Worm (Caenorhabditis elegans) whole organism, L4 larva: ENCODE data around the gene Y39A1A.20.
A peak's percentile ranks its signal among the peaks of the same experiment; 100 is the strongest.

Experiments
- F37D6.2 ChIP-seq: sonication (generic microtip); optimal IDR thresholded peaks from 2 replicates; lab custom pipeline; 2016; ENCODE audit warnings: mild to moderate bottlenecking, missing genetic modification characterization, missing compliant biosample characterization
- F49E8.2 ChIP-seq: sonication (generic microtip); optimal IDR thresholded peaks from 2 replicates; lab custom pipeline; 2016; ENCODE audit warnings: missing compliant biosample characterization, mild to moderate bottlenecking, missing genetic modification characterization, borderline replicate concordance
- Y105C5A.15 ChIP-seq: fragments of 200-800 bp; sonication (Bioruptor generic); IDR thresholded peaks from 2 replicates; pipeline ENCODE4 v1.3.6; 2022; ENCODE audit warnings: missing genetic modification characterization, missing compliant biosample characterization
- ZK337.2 ChIP-seq: fragments of 200-800 bp; sonication (Bioruptor generic); IDR thresholded peaks from 2 replicates; pipeline ENCODE4 v1.3.6; 2022; ENCODE audit warnings: missing genetic modification reagents, missing genetic modification characterization, missing compliant biosample characterization
- ZK546.5 ChIP-seq, 2 experiments: sonication (generic microtip); optimal IDR thresholded peaks; 2 replicates each; lab custom pipeline; 2017; ENCODE audit warnings: missing biosample characterization in 2 of 2, missing genetic modification characterization in 2 of 2
- aly-2 ChIP-seq: sonication (generic microtip); optimal IDR thresholded peaks from 2 replicates; lab custom pipeline; 2018; ENCODE audit warnings: missing biosample characterization, missing genetic modification characterization
- ama-1 ChIP-seq: fragments of 150-350 bp; optimal IDR thresholded peaks from 2 replicates; lab custom pipeline; 2014; ENCODE audit warnings: inconsistent platforms, mixed read lengths
- arid-1 ChIP-seq: fragments of 200-800 bp; sonication (Bioruptor generic); conservative IDR thresholded peaks from 2 replicates; pipeline ENCODE4 v1.3.6; 2022; ENCODE audit warnings: missing genetic modification reagents, missing genetic modification characterization, missing compliant biosample characterization
- attf-4 ChIP-seq: sonication (generic microtip); optimal IDR thresholded peaks from 3 replicates; lab custom pipeline; 2017; ENCODE audit warnings: missing biosample characterization, missing genetic modification characterization
- ceh-20 ChIP-seq: fragments of 200-800 bp; sonication (Bioruptor generic); IDR thresholded peaks from 2 replicates; pipeline ENCODE4 v1.3.6; 2022; ENCODE audit warnings: missing genetic modification reagents, missing genetic modification characterization, missing compliant biosample characterization
- ceh-32 ChIP-seq: sonication (generic microtip); optimal IDR thresholded peaks from 2 replicates; lab custom pipeline; 2016; ENCODE audit warnings: mild to moderate bottlenecking, missing genetic modification characterization, missing compliant biosample characterization; ENCODE audit not compliant: poor library complexity
- ceh-82 ChIP-seq: sonication (generic microtip); optimal IDR thresholded peaks from 2 replicates; lab custom pipeline; 2017; ENCODE audit warnings: missing biosample characterization, missing genetic modification characterization
- ces-1 ChIP-seq: fragments of 150-350 bp; sonication (generic microtip); optimal IDR thresholded peaks from 4 replicates; lab custom pipeline; 2014; ENCODE audit warnings: missing biosample characterization, missing genetic modification reagents, missing genetic modification characterization
- ctbp-1 ChIP-seq: fragments of 200-800 bp; sonication (Bioruptor generic); IDR thresholded peaks from 2 replicates; pipeline ENCODE4 v1.3.6; 2022; ENCODE audit warnings: missing genetic modification reagents, missing genetic modification characterization, missing compliant biosample characterization
- daf-12 ChIP-seq: fragments of 150-350 bp; optimal IDR thresholded peaks from 2 replicates; lab custom pipeline; 2014; ENCODE audit warnings: missing biosample characterization, missing genetic modification reagents, missing genetic modification characterization
- dmd-6 ChIP-seq: fragments of 200-800 bp; sonication (Bioruptor generic); IDR thresholded peaks from 2 replicates; pipeline ENCODE4 v1.3.6; 2022; ENCODE audit warnings: missing genetic modification reagents, missing genetic modification characterization, missing compliant biosample characterization
- dmd-8 ChIP-seq: fragments of 200-800 bp; sonication (Bioruptor generic); IDR thresholded peaks from 2 replicates; pipeline ENCODE4 v1.3.6; 2022; ENCODE audit warnings: missing genetic modification characterization, missing compliant biosample characterization
- dmd-9 ChIP-seq: fragments of 200-800 bp; sonication (Bioruptor generic); IDR thresholded peaks from 2 replicates; pipeline ENCODE4 v1.3.6; 2022; ENCODE audit warnings: missing genetic modification reagents, missing genetic modification characterization, missing compliant biosample characterization
- duxl-1 ChIP-seq: sonication (generic microtip); optimal IDR thresholded peaks from 2 replicates; lab custom pipeline; 2016; ENCODE audit warnings: mild to moderate bottlenecking, missing genetic modification characterization, moderate library complexity, missing compliant biosample characterization; ENCODE audit not compliant: poor library complexity
- dve-1 ChIP-seq: sonication (generic microtip); optimal IDR thresholded peaks from 2 replicates; lab custom pipeline; 2017; ENCODE audit warnings: antibody characterized with exemption, mild to moderate bottlenecking, missing genetic modification characterization, missing compliant biosample characterization; ENCODE audit not compliant: insufficient read depth
- egl-27 ChIP-seq: sonication (generic microtip); optimal IDR thresholded peaks from 3 replicates; lab custom pipeline; 2017; ENCODE audit warnings: missing biosample characterization, missing genetic modification reagents, missing genetic modification characterization
- gei-8 ChIP-seq: fragments of 200-800 bp; sonication (Bioruptor generic); optimal IDR thresholded peaks from 2 replicates; lab custom pipeline; 2018; ENCODE audit warnings: mild to moderate bottlenecking, missing genetic modification characterization, missing compliant biosample characterization
- hif-1 ChIP-seq, 2 experiments: sonication (generic microtip); optimal IDR thresholded peaks; 2 replicates each; lab custom pipeline; 2016 to 2017; ENCODE audit warnings: missing compliant biosample characterization in 2 of 2, missing genetic modification characterization in 2 of 2, missing genetic modification reagents in 2 of 2, missing genotype in 2 of 2, mild to moderate bottlenecking in 1 of 2
- hlh-11 ChIP-seq: fragments of 200-800 bp; sonication (Bioruptor generic); optimal IDR thresholded peaks from 2 replicates; lab custom pipeline; 2018; ENCODE audit warnings: mild to moderate bottlenecking, missing genetic modification characterization, missing compliant biosample characterization
- hlh-30 ChIP-seq: sonication (generic microtip); optimal IDR thresholded peaks from 2 replicates; lab custom pipeline; 2017; ENCODE audit warnings: antibody characterized with exemption, mild to moderate bottlenecking, missing genetic modification characterization, missing compliant biosample characterization; ENCODE audit not compliant: insufficient read depth
- jun-1 ChIP-seq: fragments of 150-350 bp; optimal IDR thresholded peaks from 2 replicates; lab custom pipeline; 2014; ENCODE audit warnings: missing biosample characterization, missing genetic modification reagents, missing genetic modification characterization
- lin-29 ChIP-seq: fragments of 200-800 bp; sonication (Bioruptor generic); IDR thresholded peaks from 2 replicates; pipeline ENCODE4 v1.3.6; 2022; ENCODE audit warnings: missing genetic modification reagents, missing genetic modification characterization, missing compliant biosample characterization
- lin-39 ChIP-seq: fragments of 150-350 bp; optimal IDR thresholded peaks from 2 replicates; lab custom pipeline; 2014; ENCODE audit warnings: missing biosample characterization, missing genetic modification reagents, missing genetic modification characterization
- lir-3 ChIP-seq: sonication (generic microtip); optimal IDR thresholded peaks from 2 replicates; lab custom pipeline; 2016; ENCODE audit warnings: mild to moderate bottlenecking, missing genetic modification characterization, missing compliant biosample characterization
- lsy-2 ChIP-seq, 2 experiments: fragments of 150-350 bp in 1 of 2; sonication (generic microtip) in 1 of 2; optimal IDR thresholded peaks; 2 replicates each; lab custom pipeline; 2014 to 2017; ENCODE audit warnings: missing biosample characterization in 2 of 2, missing genetic modification characterization in 2 of 2
- madf-5 ChIP-seq, 2 experiments: fragments of 200-800 bp; sonication (Bioruptor generic); IDR thresholded peaks; 2 replicates each; pipeline ENCODE4 v1.3.6; 2022; ENCODE audit warnings: missing compliant biosample characterization in 2 of 2, missing genetic modification characterization in 2 of 2
- mes-2 ChIP-seq: sonication (generic microtip); optimal IDR thresholded peaks from 2 replicates; lab custom pipeline; 2016; ENCODE audit warnings: missing genotype, mild to moderate bottlenecking, missing genetic modification characterization, missing compliant biosample characterization; ENCODE audit not compliant: poor library complexity, severe bottlenecking
- nhr-10 ChIP-seq: fragments of 150-350 bp; optimal IDR thresholded peaks from 2 replicates; lab custom pipeline; 2014; ENCODE audit warnings: missing biosample characterization, missing genetic modification characterization
- nhr-237 ChIP-seq: sonication (generic microtip); optimal IDR thresholded peaks from 2 replicates; lab custom pipeline; 2017; ENCODE audit warnings: missing biosample characterization, missing genetic modification characterization
- nhr-25 ChIP-seq: sonication (generic microtip); optimal IDR thresholded peaks from 2 replicates; lab custom pipeline; 2017; ENCODE audit warnings: missing genetic modification characterization, mild to moderate bottlenecking, missing compliant biosample characterization, antibody characterized with exemption, moderate library complexity, borderline replicate concordance; ENCODE audit not compliant: insufficient read depth
- nhr-48 ChIP-seq: sonication (generic microtip); optimal IDR thresholded peaks from 2 replicates; lab custom pipeline; 2016; ENCODE audit warnings: mild to moderate bottlenecking, missing genetic modification characterization, missing compliant biosample characterization
- nhr-6 ChIP-seq: fragments of 150-350 bp; optimal IDR thresholded peaks from 2 replicates; lab custom pipeline; 2014; ENCODE audit warnings: missing biosample characterization, missing genetic modification characterization
- nhr-77 ChIP-seq: fragments of 150-350 bp; optimal IDR thresholded peaks from 2 replicates; lab custom pipeline; 2014; ENCODE audit warnings: missing biosample characterization, missing genetic modification characterization
- php-3 ChIP-seq: fragments of 200-800 bp; sonication (Bioruptor generic); IDR thresholded peaks from 2 replicates; pipeline ENCODE4 v1.3.6; 2022; ENCODE audit warnings: missing genetic modification reagents, missing genetic modification characterization, missing compliant biosample characterization
- pqm-1 ChIP-seq: sonication (generic microtip); optimal IDR thresholded peaks from 2 replicates; lab custom pipeline; 2017; ENCODE audit warnings: missing biosample characterization, missing genetic modification characterization
- sdz-12 ChIP-seq: fragments of 200-800 bp; sonication (Bioruptor generic); optimal IDR thresholded peaks from 2 replicates; lab custom pipeline; 2018; ENCODE audit warnings: mild to moderate bottlenecking, missing genetic modification characterization, missing compliant biosample characterization
- snpc-1.2 ChIP-seq: fragments of 200-800 bp; sonication (Bioruptor generic); IDR thresholded peaks from 2 replicates; pipeline ENCODE4 v1.3.6; 2022; ENCODE audit warnings: missing genetic modification reagents, missing genetic modification characterization, missing compliant biosample characterization
- snpc-4 ChIP-seq: fragments of 150-350 bp; optimal IDR thresholded peaks from 2 replicates; lab custom pipeline; 2014; ENCODE audit warnings: missing biosample characterization, missing genetic modification characterization
- spr-1 ChIP-seq: sonication (generic microtip); optimal IDR thresholded peaks from 2 replicates; lab custom pipeline; 2016; ENCODE audit warnings: mild to moderate bottlenecking, missing genetic modification characterization, missing compliant biosample characterization
- spr-3 ChIP-seq: fragments of 200-800 bp; sonication (Bioruptor generic); optimal IDR thresholded peaks from 2 replicates; lab custom pipeline; 2018; ENCODE audit warnings: mild to moderate bottlenecking, missing genetic modification characterization, missing compliant biosample characterization
- tra-1 ChIP-seq: fragments of 200-800 bp; sonication (Bioruptor generic); IDR thresholded peaks from 2 replicates; pipeline ENCODE4 v1.3.6; 2022; ENCODE audit warnings: missing genetic modification reagents, missing genetic modification characterization, missing compliant biosample characterization
- unc-39 ChIP-seq: sonication (generic microtip); optimal IDR thresholded peaks from 2 replicates; lab custom pipeline; 2017; ENCODE audit warnings: missing biosample characterization, missing genetic modification characterization
- zag-1 ChIP-seq: fragments of 150-350 bp; optimal IDR thresholded peaks from 2 replicates; lab custom pipeline; 2014; ENCODE audit warnings: missing biosample characterization, missing genetic modification characterization
- zfp-2 ChIP-seq: sonication (generic microtip); optimal IDR thresholded peaks from 2 replicates; lab custom pipeline; 2016; ENCODE audit warnings: mild to moderate bottlenecking, missing genetic modification characterization, missing compliant biosample characterization
- zfp-3 ChIP-seq: fragments of 200-800 bp; sonication (Bioruptor generic); conservative IDR thresholded peaks from 2 replicates; pipeline ENCODE4 v1.3.6; 2022; ENCODE audit warnings: missing genetic modification reagents, missing genetic modification characterization, missing compliant biosample characterization
- zip-2 ChIP-seq: fragments of 150-350 bp; optimal IDR thresholded peaks from 2 replicates; lab custom pipeline; 2014; ENCODE audit warnings: missing biosample characterization, missing genetic modification characterization

Y39A1A.20 gene

ce11 chrIII:10739902-10740301 lies 39.5 kb upstream of the Y39A1A.20 start (continued):
- TF ChIP-seq ctbp-1 (GFP tag; lab: Robert Waterston, UW) = 0 out of 2 replicates have a peak, but pooled peaks have one; percentile 12
- TF ChIP-seq spr-1 (tag; lab: Kevin White, UChicago) = no peak
- no peak for TF ChIP-seq lin-29 (GFP tag; lab: Robert Waterston, UW)
- no peak for TF ChIP-seq daf-12
- no peak for TF ChIP-seq F37D6.2 (tag; lab: Kevin White, UChicago)
- peak; percentile 62 for TF ChIP-seq ama-1 (lab: Kevin White, UChicago)
- TF ChIP-seq nhr-6 (tag; lab: Kevin White, UChicago) = peak; percentile 39
- TF ChIP-seq nhr-237 = no peak
- no peak for TF ChIP-seq nhr-77 (tag; lab: Kevin White, UChicago)
- no peak for TF ChIP-seq egl-27
- TF ChIP-seq ceh-82 (tag; lab: Kevin White, UChicago) = no peak
- TF ChIP-seq dmd-9 = no peak
- TF ChIP-seq aly-2 (tag; lab: Kevin White, UChicago) = no peak
- no peak for TF ChIP-seq ceh-32 (tag; lab: Kevin White, UChicago)
- TF ChIP-seq zfp-3 (GFP tag; lab: Robert Waterston, UW) = 0 out of 2 replicates have a peak, but pooled peaks have one; percentile 49
- TF ChIP-seq nhr-48 (tag; lab: Kevin White, UChicago) = peak; percentile 7
- no peak for TF ChIP-seq Y105C5A.15 (GFP tag; lab: Robert Waterston, UW)
- TF ChIP-seq dmd-8 = no peak
- no peak for TF ChIP-seq ZK546.5 (tag; optimal IDR thresholded peaks at IDR 0.05; lab: Kevin White, UChicago)
- peak in 1 of 2 experiments; percentile 48 for TF ChIP-seq hif-1 (tag; optimal IDR thresholded peaks at IDR 0.05; lab: Kevin White, UChicago)
- TF ChIP-seq sdz-12 (GFP tag; lab: Kevin White, UChicago) = no peak
- no peak for TF ChIP-seq F49E8.2 (tag; lab: Kevin White, UChicago)
- TF ChIP-seq pqm-1 (tag; lab: Kevin White, UChicago) = peak; percentile 13
- peak; percentile 69 for TF ChIP-seq hlh-30 (tag; lab: Kevin White, UChicago)
- TF ChIP-seq php-3 = no peak
- TF ChIP-seq arid-1 (GFP tag; lab: Robert Waterston, UW) = 0 out of 2 replicates have a peak, but pooled peaks have one; percentile 22
- peak; percentile 66 for TF ChIP-seq mes-2 (tag; lab: Kevin White, UChicago)
- TF ChIP-seq unc-39 (tag; lab: Kevin White, UChicago) = no peak
- TF ChIP-seq ces-1 (GFP tag; lab: Kevin White, UChicago) = no peak
- no peak for TF ChIP-seq gei-8 (GFP tag; lab: Kevin White, UChicago)
- peak; percentile 60 for TF ChIP-seq dve-1
- no peak for TF ChIP-seq spr-3
- no peak for TF ChIP-seq ZK337.2 (GFP tag; lab: Robert Waterston, UW)
- TF ChIP-seq attf-4 (tag; lab: Kevin White, UChicago) = no peak
- TF ChIP-seq nhr-25 (tag; lab: Kevin White, UChicago) = no peak
- no peak for TF ChIP-seq lin-39 (tag; lab: Kevin White, UChicago)
- no peak for TF ChIP-seq duxl-1 (tag; lab: Kevin White, UChicago)
- no peak for TF ChIP-seq snpc-4 (tag; lab: Kevin White, UChicago)
- no peak for TF ChIP-seq zfp-2 (tag; lab: Kevin White, UChicago)
- 0 out of 2 replicates have a peak, but pooled peaks have one; percentile 14 for TF ChIP-seq dmd-6
- no peak for TF ChIP-seq zag-1 (tag; lab: Kevin White, UChicago)
- TF ChIP-seq jun-1 (tag; lab: Kevin White, UChicago) = no peak
- TF ChIP-seq nhr-10 (tag; lab: Kevin White, UChicago) = no peak
- TF ChIP-seq snpc-1.2 = no peak
- TF ChIP-seq tra-1 (GFP tag; lab: Robert Waterston, UW) = no peak
- no peak for TF ChIP-seq zip-2 (tag; lab: Kevin White, UChicago)
- TF ChIP-seq hlh-11 (tag; lab: Kevin White, UChicago) = peak; percentile 71
- peak in 1 of 2 experiments; percentile 72 for TF ChIP-seq lsy-2 (tag; optimal IDR thresholded peaks at IDR 0.05; lab: Kevin White, UChicago)
- no peak for TF ChIP-seq ceh-20 (GFP tag; lab: Robert Waterston, UW)
- peak; percentile 11 for TF ChIP-seq lir-3 (tag; lab: Kevin White, UChicago)
- TF ChIP-seq madf-5 (GFP tag; IDR thresholded peaks at IDR 0.05; lab: Robert Waterston, UW) = no peak
